Worm (Caenorhabditis elegans) whole organism, early embryonic: Measurements from ENCODE around the gene Y67D2.5.

Source experiments
- B0310.2 ChIP-seq: sonication (generic microtip); optimal IDR thresholded peaks from 2 replicates; lab custom pipeline; 2016; ENCODE audit warnings: mild to moderate bottlenecking, missing genetic modification characterization, missing compliant biosample characterization
- F13C5.2 ChIP-seq: sonication (generic microtip); optimal IDR thresholded peaks from 2 replicates; lab custom pipeline; 2017; ENCODE audit warnings: mild to moderate bottlenecking, missing genetic modification characterization, inconsistent platforms, missing compliant biosample characterization
- aly-1 ChIP-seq: sonication (generic microtip); optimal IDR thresholded peaks from 2 replicates; lab custom pipeline; 2016; ENCODE audit warnings: missing genetic modification characterization, missing compliant biosample characterization
- ama-1 ChIP-seq: fragments of 150-350 bp; optimal IDR thresholded peaks from 2 replicates; lab custom pipeline; 2014
- ceh-13 ChIP-seq: fragments of 200-800 bp; sonication (Bioruptor generic); optimal IDR thresholded peaks from 2 replicates; lab custom pipeline; 2018; ENCODE audit warnings: mild to moderate bottlenecking, missing genetic modification characterization, missing compliant biosample characterization
- ceh-36 ChIP-seq: sonication (generic microtip); optimal IDR thresholded peaks from 2 replicates; lab custom pipeline; 2016; ENCODE audit warnings: missing genetic modification characterization, inconsistent platforms, missing compliant biosample characterization
- ets-7 ChIP-seq: sonication (generic microtip); optimal IDR thresholded peaks from 2 replicates; lab custom pipeline; 2016; ENCODE audit warnings: missing genotype, missing genetic modification characterization, missing compliant biosample characterization
- flt-1 ChIP-seq: fragments of 200-800 bp; sonication (Bioruptor generic); IDR thresholded peaks from 2 replicates; pipeline ENCODE4 v1.3.6; 2022; ENCODE audit warnings: missing genetic modification characterization, missing compliant biosample characterization
- hmbx-1 ChIP-seq: sonication (generic microtip); optimal IDR thresholded peaks from 2 replicates; lab custom pipeline; 2016; ENCODE audit warnings: mild to moderate bottlenecking, missing genetic modification characterization, missing compliant biosample characterization
- hmg-4 ChIP-seq: fragments of 200-800 bp; sonication (Bioruptor generic); optimal IDR thresholded peaks from 2 replicates; lab custom pipeline; 2018; ENCODE audit warnings: mild to moderate bottlenecking, missing genetic modification characterization, missing compliant biosample characterization
- hnd-1 ChIP-seq: sonication (generic microtip); optimal IDR thresholded peaks from 2 replicates; lab custom pipeline; 2016; ENCODE audit warnings: missing genetic modification characterization, missing compliant biosample characterization
- pes-1 ChIP-seq: fragments of 200-800 bp; sonication (Bioruptor generic); IDR thresholded peaks from 2 replicates; pipeline ENCODE4 v1.3.6; 2022; ENCODE audit warnings: missing genetic modification reagents, missing genetic modification characterization, missing compliant biosample characterization
- scrt-1 ChIP-seq: fragments of 200-800 bp; sonication (Bioruptor generic); IDR thresholded peaks from 2 replicates; pipeline ENCODE4 v1.3.6; 2022; ENCODE audit warnings: missing genetic modification characterization, missing compliant biosample characterization
- sea-1 ChIP-seq: fragments of 200-800 bp; sonication (Bioruptor generic); conservative IDR thresholded peaks from 2 replicates; pipeline ENCODE4 v1.3.6; 2022; ENCODE audit warnings: missing genetic modification characterization, missing compliant biosample characterization
- tbx-11 ChIP-seq: fragments of 200-800 bp; sonication (Bioruptor generic); IDR thresholded peaks from 2 replicates; pipeline ENCODE4 v1.3.6; 2022; ENCODE audit warnings: missing genetic modification characterization, missing compliant biosample characterization
- tbx-37 ChIP-seq: fragments of 200-800 bp; sonication (Bioruptor generic); conservative IDR thresholded peaks from 2 replicates; pipeline ENCODE4 v1.3.6; 2022; ENCODE audit warnings: missing genetic modification reagents, missing genetic modification characterization, missing compliant biosample characterization
- tra-4 ChIP-seq: sonication (generic microtip); optimal IDR thresholded peaks from 2 replicates; lab custom pipeline; 2017; ENCODE audit warnings: missing genetic modification characterization, missing compliant biosample characterization

The Y67D2.5 gene

ce11 chrIII:1570006-1570405 lies 30.0 kb upstream of the Y67D2.5 start, which contains the start of gene rep-1:
TSS of gene rep-1 (plus strand) at chrIII:1570306.
- TF ChIP-seq tbx-37 (no peak), sea-1 (GFP tag; lab: Robert Waterston, UW) (no peak), hnd-1 (no peak), hmbx-1 (tag; lab: Kevin White, UChicago) (no peak), ama-1 (no peak), aly-1 (no peak), flt-1 (no peak), pes-1 (GFP tag; lab: Robert Waterston, UW) (no peak), ets-7 (tag; lab: Kevin White, UChicago) (no peak), ceh-36 (tag; lab: Kevin White, UChicago) (no peak), B0310.2 (no peak), hmg-4 (GFP tag; lab: Kevin White, UChicago) (no peak)

- no peak for TF ChIP-seq B0310.2
These were observed 18.6 kb upstream of the Y67D2.5 start, which contains the start of the genes eelo-1 and Y67D2.2 for ce11 chrIII:1558441-1559159. TSS of gene eelo-1 (minus strand) at chrIII:1558529. TSS of gene Y67D2.2 (plus strand) at chrIII:1558800.

- TF ChIP-seq tra-4 (no peak), scrt-1 (GFP tag; lab: Robert Waterston, UW) (no peak), ceh-13 (no peak), hmbx-1 (tag; lab: Kevin White, UChicago) (no peak), sea-1 (GFP tag; lab: Robert Waterston, UW) (no peak), ets-7 (tag; lab: Kevin White, UChicago) (no peak), tbx-11 (GFP tag; lab: Robert Waterston, UW) (no peak), flt-1 (no peak), aly-1 (no peak), tbx-37 (no peak), B0310.2 (no peak), ama-1 (no peak), ceh-36 (tag; lab: Kevin White, UChicago) (no peak), pes-1 (GFP tag; lab: Robert Waterston, UW) (no peak), F13C5.2 (no peak), hmg-4 (GFP tag; lab: Kevin White, UChicago) (no peak), hnd-1 (no peak)
These were observed 14.3 kb upstream of the Y67D2.5 start, which contains the start of gene ddx-35 for ce11 chrIII:1554347-1554746. TSS of gene ddx-35 (minus strand) at chrIII:1554447.

ce11 chrIII:1543406-1544011 lies 3.5 kb upstream of the Y67D2.5 start:
- TF ChIP-seq tra-4 (no peak), tbx-37 (no peak), F13C5.2 (no peak), scrt-1 (GFP tag; lab: Robert Waterston, UW) (no peak), sea-1 (GFP tag; lab: Robert Waterston, UW) (no peak), hmg-4 (GFP tag; lab: Kevin White, UChicago) (no peak), hnd-1 (no peak), flt-1 (no peak)

ce11 chrIII:1539366-1539765 lies 678 bp downstream of the Y67D2.5 start:
- no peak for TF ChIP-seq aly-1
- TF ChIP-seq flt-1: no peak
- TF ChIP-seq hnd-1: no peak
- no peak for TF ChIP-seq ets-7 (tag; lab: Kevin White, UChicago)

ce11 chrIII:1534431-1534830 lies 5.6 kb downstream of the Y67D2.5 start:
- no peak for TF ChIP-seq pes-1 (GFP tag; lab: Robert Waterston, UW)
- TF ChIP-seq aly-1: no peak
- no peak for TF ChIP-seq ets-7 (tag; lab: Kevin White, UChicago)
- no peak for TF ChIP-seq tra-4
- no peak for TF ChIP-seq hnd-1
- no peak for TF ChIP-seq hmbx-1 (tag; lab: Kevin White, UChicago)
- no peak for TF ChIP-seq ceh-13
- no peak for TF ChIP-seq hmg-4 (GFP tag; lab: Kevin White, UChicago)
- no peak for TF ChIP-seq flt-1
- no peak for TF ChIP-seq F13C5.2
- TF ChIP-seq ama-1: no peak
- no peak for TF ChIP-seq scrt-1 (GFP tag; lab: Robert Waterston, UW)
- TF ChIP-seq ceh-36 (tag; lab: Kevin White, UChicago): no peak

DNA sequence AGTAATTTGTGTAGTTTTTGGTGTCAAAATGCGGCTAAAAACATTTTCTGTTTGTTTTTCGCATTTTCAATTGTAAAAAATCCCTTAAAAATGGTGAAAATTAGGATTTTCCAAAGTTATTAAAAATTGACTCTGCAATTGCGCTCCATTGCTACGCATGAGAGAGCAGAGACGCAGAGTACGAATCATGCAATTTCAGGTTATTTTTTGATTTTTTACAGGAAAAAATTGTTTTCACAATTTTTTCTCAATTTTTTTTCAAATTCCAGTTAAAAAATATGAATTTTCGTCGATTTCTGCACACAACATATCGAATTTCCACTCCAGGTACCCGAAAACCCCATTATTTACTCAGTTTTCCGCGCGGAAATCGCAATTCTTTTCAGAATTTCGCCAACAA lies 6.4 kb downstream of the Y67D2.5 start, which contains the start of gene mtg-1:
TSS of gene mtg-1 (plus strand) at position 160 of the 400 bp plus-strand sequence.
- TF ChIP-seq sea-1 (GFP tag; lab: Robert Waterston, UW) (no peak), aly-1 (no peak), hmg-4 (GFP tag; lab: Kevin White, UChicago) (no peak), ceh-13 (no peak), hmbx-1 (tag; lab: Kevin White, UChicago) (no peak), F13C5.2 (no peak), ceh-36 (tag; lab: Kevin White, UChicago) (no peak), ama-1 (no peak)

- no peak for TF ChIP-seq ceh-13
- no peak for TF ChIP-seq ceh-36 (tag; lab: Kevin White, UChicago)
- no peak for TF ChIP-seq tra-4
- TF ChIP-seq hnd-1: no peak
- TF ChIP-seq ets-7 (tag; lab: Kevin White, UChicago): no peak
- no peak for TF ChIP-seq tbx-11 (GFP tag; lab: Robert Waterston, UW)
- no peak for TF ChIP-seq ama-1
- no peak for TF ChIP-seq sea-1 (GFP tag; lab: Robert Waterston, UW)
- no peak for TF ChIP-seq flt-1
- no peak for TF ChIP-seq hmbx-1 (tag; lab: Kevin White, UChicago)
- TF ChIP-seq pes-1 (GFP tag; lab: Robert Waterston, UW): no peak
- no peak for TF ChIP-seq aly-1
- no peak for TF ChIP-seq scrt-1 (GFP tag; lab: Robert Waterston, UW)
- no peak for TF ChIP-seq B0310.2
- TF ChIP-seq tbx-37: no peak
- no peak for TF ChIP-seq F13C5.2
- no peak for TF ChIP-seq hmg-4 (GFP tag; lab: Kevin White, UChicago)
These were observed 7.1 kb downstream of the Y67D2.5 start, which contains the start of gene snf-6 for ce11 chrIII:1532777-1533473. TSS of gene snf-6 (minus strand) at chrIII:1532827.
